Worm (Caenorhabditis elegans): ENCODE results near the gene srbc-32.

DNA sequence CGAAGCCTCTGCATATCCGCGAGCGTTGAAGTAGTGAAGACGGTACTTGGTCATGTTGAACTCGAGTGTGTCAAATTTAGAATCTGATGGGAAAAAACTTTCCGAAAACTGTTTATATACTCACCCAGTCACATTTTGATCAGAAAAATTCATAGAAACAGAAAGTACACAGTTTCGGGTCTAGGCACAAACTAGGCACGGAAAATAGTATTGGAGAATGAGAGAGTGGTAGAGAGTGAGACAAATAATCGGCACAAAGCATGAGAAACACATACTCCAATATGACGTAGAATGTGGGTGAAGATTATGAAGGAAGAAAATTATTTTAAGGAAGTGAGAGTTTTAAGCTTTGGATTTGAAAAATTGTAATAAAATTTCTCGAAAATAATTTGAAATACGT lies 18.3 kb downstream of the srbc-32 start, which contains the start of gene gst-33:
- TF ChIP-seq daf-12 (tag; optimal IDR thresholded peaks at IDR 0.05) (no peak), ceh-82 (tag; optimal IDR thresholded peaks at IDR 0.05) (no peak), F37D6.2 (tag; optimal IDR thresholded peaks at IDR 0.05) (no peak), fos-1 (tag; optimal IDR thresholded peaks at IDR 0.05) (no peak), hlh-30 (tag; optimal IDR thresholded peaks at IDR 0.05; ENCODE audit: insufficient read depth) (no peak), R02D3.7 (tag; optimal IDR thresholded peaks at IDR 0.05) (no peak), ama-1 (optimal IDR thresholded peaks at IDR 0.05) (no peak)
